Worm (Caenorhabditis elegans): ENCODE results near the gene F10C2.5.

DNA sequence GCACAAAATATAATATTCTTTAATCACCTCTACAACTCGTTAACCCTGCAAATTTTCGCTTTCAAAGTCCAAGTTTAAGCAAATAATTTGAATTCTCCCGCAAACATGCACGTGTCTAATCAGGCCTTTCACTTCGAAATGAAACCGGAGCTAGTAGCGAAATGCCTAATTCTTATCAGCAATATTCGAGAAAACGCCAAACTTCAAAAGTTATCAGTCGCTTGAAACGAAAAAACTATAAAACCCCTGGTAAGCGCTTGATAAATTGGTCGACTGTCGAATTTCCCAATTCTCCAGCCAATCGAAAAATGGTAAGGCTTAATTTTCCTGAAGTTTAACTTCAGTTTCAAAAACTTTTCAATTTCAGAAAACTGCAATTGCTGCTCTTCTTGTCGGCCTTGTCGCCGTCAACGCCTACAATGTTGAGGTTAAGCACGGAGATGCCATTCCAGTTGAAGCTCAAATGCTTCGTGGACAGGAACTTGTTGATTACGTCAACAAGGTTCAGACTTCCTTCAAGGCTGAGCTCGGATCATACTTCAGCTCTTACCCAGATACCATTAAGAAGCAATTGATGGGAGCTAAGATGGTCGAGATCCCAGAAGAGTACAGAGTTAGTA is 42.3 kb upstream of the F10C2.5 start, which contains the start of gene cpr-9:
- TF ChIP-seq nhr-237 (tag; optimal IDR thresholded peaks at IDR 0.05) (no peak), drap-1 (GFP tag; optimal IDR thresholded peaks at IDR 0.05) (no peak), sptf-1 (tag; optimal IDR thresholded peaks at IDR 0.05) (no peak), ztf-11 (tag; optimal IDR thresholded peaks at IDR 0.05) (no peak)

Data from whole organism, mixed stage, embryonic.